Worm (Caenorhabditis elegans) whole organism, young adult: ENCODE data around the gene srj-39.

Experiments used
- D2030.7 ChIP-seq: fragments of 200-800 bp; sonication (Bioruptor generic); IDR thresholded peaks from 2 replicates; pipeline ENCODE4 v1.3.6; 2022; ENCODE audit warnings: missing genetic modification reagents, missing genetic modification characterization, missing compliant biosample characterization
- F22D6.2 ChIP-seq: sonication (generic microtip); optimal IDR thresholded peaks from 2 replicates; lab custom pipeline; 2016; ENCODE audit warnings: mild to moderate bottlenecking, missing genetic modification characterization, missing compliant biosample characterization
- F33H1.4 ChIP-seq: fragments of 200-800 bp; sonication (Bioruptor generic); IDR thresholded peaks from 2 replicates; pipeline ENCODE4 v1.3.6; 2022; ENCODE audit warnings: missing genetic modification reagents, missing genetic modification characterization, missing compliant biosample characterization
- F39B2.1 ChIP-seq: fragments of 200-800 bp; sonication (Bioruptor generic); IDR thresholded peaks from 2 replicates; pipeline ENCODE4 v1.3.6; 2022; ENCODE audit warnings: missing genetic modification reagents, missing genetic modification characterization, missing compliant biosample characterization
- F49E8.2 ChIP-seq: sonication (generic microtip); optimal IDR thresholded peaks from 3 replicates; lab custom pipeline; 2017; ENCODE audit warnings: missing genetic modification characterization, mild to moderate bottlenecking, missing compliant biosample characterization, antibody characterized with exemption, moderate library complexity; ENCODE audit not compliant: insufficient read depth
- F57A8.1 ChIP-seq: fragments of 200-800 bp; sonication (Bioruptor generic); optimal IDR thresholded peaks from 2 replicates; lab custom pipeline; 2018; ENCODE audit warnings: mild to moderate bottlenecking, missing genetic modification characterization, moderate library complexity, missing compliant biosample characterization
- Y53F4B.3 ChIP-seq: fragments of 200-800 bp; sonication (Bioruptor generic); IDR thresholded peaks from 2 replicates; pipeline ENCODE4 v1.3.6; 2022; ENCODE audit warnings: missing genetic modification reagents, missing genetic modification characterization, missing compliant biosample characterization
- Y53G8AR.9 ChIP-seq: fragments of 200-800 bp; sonication (Bioruptor generic); conservative IDR thresholded peaks from 2 replicates; pipeline ENCODE4 v1.3.6; 2022; ENCODE audit warnings: missing genetic modification reagents, missing genetic modification characterization, missing compliant biosample characterization
- Y67H2A.10 ChIP-seq: fragments of 200-800 bp; sonication (Bioruptor generic); conservative IDR thresholded peaks from 2 replicates; pipeline ENCODE4 v1.3.6; 2022; ENCODE audit warnings: missing genetic modification reagents, missing genetic modification characterization, missing compliant biosample characterization
- Y95B8A.8 ChIP-seq: fragments of 200-800 bp; sonication (Bioruptor generic); IDR thresholded peaks from 2 replicates; pipeline ENCODE4 v1.3.6; 2022; ENCODE audit warnings: missing genetic modification reagents, missing genetic modification characterization, missing compliant biosample characterization
- akir-1 ChIP-seq: fragments of 200-800 bp; sonication (Bioruptor generic); optimal IDR thresholded peaks from 2 replicates; lab custom pipeline; 2018; ENCODE audit warnings: mild to moderate bottlenecking, missing genetic modification characterization, moderate library complexity, missing compliant biosample characterization
- aptf-3 ChIP-seq: fragments of 200-800 bp; sonication (Bioruptor generic); IDR thresholded peaks from 2 replicates; pipeline ENCODE4 v1.3.6; 2022; ENCODE audit warnings: missing genetic modification characterization, missing compliant biosample characterization
- atf-7 ChIP-seq: sonication (generic microtip); optimal IDR thresholded peaks from 2 replicates; lab custom pipeline; 2017; ENCODE audit warnings: mild to moderate bottlenecking, missing genetic modification characterization, missing compliant biosample characterization
- die-1 ChIP-seq: sonication (generic microtip); optimal IDR thresholded peaks from 2 replicates; lab custom pipeline; 2016; ENCODE audit warnings: missing genotype, mild to moderate bottlenecking, missing genetic modification characterization, missing compliant biosample characterization
- dox-1 ChIP-seq: fragments of 200-800 bp; sonication (Bioruptor generic); IDR thresholded peaks from 2 replicates; pipeline ENCODE4 v1.3.6; 2022; ENCODE audit warnings: missing genetic modification reagents, missing genetic modification characterization, missing compliant biosample characterization
- dpff-1 ChIP-seq: sonication (generic microtip); optimal IDR thresholded peaks from 2 replicates; lab custom pipeline; 2017; ENCODE audit warnings: mild to moderate bottlenecking, missing genetic modification characterization, missing compliant biosample characterization
- egl-44 ChIP-seq: fragments of 200-800 bp; sonication (Bioruptor generic); IDR thresholded peaks from 2 replicates; pipeline ENCODE4 v1.3.6; 2022; ENCODE audit warnings: missing genetic modification reagents, missing genetic modification characterization, missing compliant biosample characterization
- ekl-4 ChIP-seq: fragments of 200-800 bp; sonication (Bioruptor generic); IDR thresholded peaks from 2 replicates; pipeline ENCODE4 v1.3.6; 2022; ENCODE audit warnings: missing genetic modification reagents, missing genetic modification characterization, missing compliant biosample characterization
- ets-4 ChIP-seq: fragments of 200-800 bp; sonication (Bioruptor generic); optimal IDR thresholded peaks from 2 replicates; lab custom pipeline; 2018; ENCODE audit warnings: mild to moderate bottlenecking, missing genetic modification characterization, missing compliant biosample characterization
- him-1 ChIP-seq: sonication (generic microtip); optimal IDR thresholded peaks from 2 replicates; lab custom pipeline; 2016; ENCODE audit warnings: missing genotype, missing genetic modification reagents, missing genetic modification characterization, missing compliant biosample characterization
- hlh-26 ChIP-seq: fragments of 200-800 bp; sonication (Bioruptor generic); conservative IDR thresholded peaks from 2 replicates; pipeline ENCODE4 v1.3.6; 2022; ENCODE audit warnings: missing genetic modification reagents, missing genetic modification characterization, missing compliant biosample characterization
- hmg-1.2 ChIP-seq: fragments of 200-800 bp; sonication (Bioruptor generic); IDR thresholded peaks from 2 replicates; pipeline ENCODE4 v1.3.6; 2022; ENCODE audit warnings: missing genetic modification reagents, missing genetic modification characterization, missing compliant biosample characterization
- lir-1 ChIP-seq: fragments of 200-800 bp; sonication (Bioruptor generic); conservative IDR thresholded peaks from 2 replicates; pipeline ENCODE4 v1.3.6; 2022; ENCODE audit warnings: missing genetic modification reagents, missing genetic modification characterization, missing compliant biosample characterization
- lsl-1 ChIP-seq: fragments of 200-800 bp; sonication (Bioruptor generic); optimal IDR thresholded peaks from 2 replicates; lab custom pipeline; 2018; ENCODE audit warnings: mild to moderate bottlenecking, missing genetic modification characterization, moderate library complexity, missing compliant biosample characterization
- madf-8 ChIP-seq: fragments of 200-800 bp; sonication (Bioruptor generic); conservative IDR thresholded peaks from 2 replicates; pipeline ENCODE4 v1.3.6; 2022; ENCODE audit warnings: missing genetic modification reagents, missing genetic modification characterization, missing compliant biosample characterization
- nfya-1 ChIP-seq: sonication (generic microtip); optimal IDR thresholded peaks from 2 replicates; lab custom pipeline; 2017; ENCODE audit warnings: antibody characterized with exemption, missing compliant biosample characterization, missing genetic modification characterization, borderline replicate concordance; ENCODE audit not compliant: insufficient read depth
- nfyb-1 ChIP-seq: fragments of 200-800 bp; sonication (Bioruptor generic); IDR thresholded peaks from 2 replicates; pipeline ENCODE4 v1.3.6; 2022; ENCODE audit warnings: missing genetic modification reagents, missing genetic modification characterization, missing compliant biosample characterization
- nhr-80 ChIP-seq: sonication (generic microtip); optimal IDR thresholded peaks from 2 replicates; lab custom pipeline; 2016; ENCODE audit warnings: missing genetic modification characterization, missing compliant biosample characterization
- nhr-90 ChIP-seq: sonication (generic microtip); optimal IDR thresholded peaks from 2 replicates; lab custom pipeline; 2016; ENCODE audit warnings: missing genotype, mild to moderate bottlenecking, missing genetic modification characterization, missing compliant biosample characterization
- pha-4 ChIP-seq: fragments of 150-350 bp; sonication (generic microtip); optimal IDR thresholded peaks from 2 replicates; lab custom pipeline; 2014; ENCODE audit warnings: missing biosample characterization, missing genetic modification reagents, missing genetic modification characterization
- snpc-1.1 ChIP-seq: sonication (generic microtip); optimal IDR thresholded peaks from 2 replicates; lab custom pipeline; 2017; ENCODE audit warnings: missing genetic modification characterization, mild to moderate bottlenecking, missing compliant biosample characterization, antibody characterized with exemption, moderate library complexity, missing genotype, missing genetic modification reagents; ENCODE audit not compliant: insufficient read depth
- snpc-1.3 ChIP-seq: sonication (generic microtip); optimal IDR thresholded peaks from 2 replicates; lab custom pipeline; 2017; ENCODE audit warnings: missing genetic modification characterization, mild to moderate bottlenecking, missing compliant biosample characterization, antibody characterized with exemption, moderate library complexity, missing genotype, missing genetic modification reagents; ENCODE audit not compliant: insufficient read depth
- tbp1 ChIP-seq: fragments of 200-800 bp; sonication (Bioruptor generic); optimal IDR thresholded peaks from 2 replicates; lab custom pipeline; 2018; ENCODE audit warnings: mild to moderate bottlenecking, missing genetic modification characterization, missing compliant biosample characterization
- tbx-9 ChIP-seq: sonication (generic microtip); optimal IDR thresholded peaks from 2 replicates; lab custom pipeline; 2016; ENCODE audit warnings: borderline replicate concordance, missing genetic modification characterization, inconsistent platforms, missing compliant biosample characterization
- unc-130 ChIP-seq: sonication (generic microtip); optimal IDR thresholded peaks from 2 replicates; lab custom pipeline; 2016; ENCODE audit warnings: missing genetic modification reagents, missing genetic modification characterization, missing compliant biosample characterization
- xnd-1 ChIP-seq: sonication (generic microtip); optimal IDR thresholded peaks from 2 replicates; lab custom pipeline; 2016; ENCODE audit warnings: missing genotype, missing genetic modification reagents, missing genetic modification characterization, missing compliant biosample characterization
- zim-3 ChIP-seq: sonication (generic microtip); optimal IDR thresholded peaks from 2 replicates; lab custom pipeline; 2017; ENCODE audit warnings: mild to moderate bottlenecking, missing genetic modification characterization, moderate library complexity, missing compliant biosample characterization
- ztf-3 ChIP-seq: fragments of 200-800 bp; sonication (Bioruptor generic); optimal IDR thresholded peaks from 2 replicates; lab custom pipeline; 2018; ENCODE audit warnings: mild to moderate bottlenecking, missing genetic modification characterization, missing compliant biosample characterization
- ztf-6 ChIP-seq: fragments of 200-800 bp; sonication (Bioruptor generic); IDR thresholded peaks from 2 replicates; pipeline ENCODE4 v1.3.6; 2022; ENCODE audit warnings: missing genetic modification reagents, missing genetic modification characterization, missing compliant biosample characterization

The srj-39 gene

ce11 chrV:4131471-4131939 is 27.1 kb downstream of the srj-39 start, which contains the start of gene nhr-57 (continued):
- TF ChIP-seq nhr-90 (tag; lab: Kevin White, UChicago) (no peak), ets-4 (GFP tag; lab: Kevin White, UChicago) (no peak), dox-1 (peak; percentile 51), xnd-1 (tag; lab: Kevin White, UChicago) (no peak), tbx-9 (tag; lab: Kevin White, UChicago) (no peak), Y67H2A.10 (no peak), unc-130 (no peak), Y53G8AR.9 (GFP tag; lab: Robert Waterston, UW) (no peak), aptf-3 (GFP tag; lab: Robert Waterston, UW) (no peak), dpff-1 (tag; lab: Kevin White, UChicago) (no peak), him-1 (no peak), ztf-6 (GFP tag; lab: Robert Waterston, UW) (no peak), hmg-1.2 (GFP tag; lab: Robert Waterston, UW) (no peak), F39B2.1 (GFP tag; lab: Robert Waterston, UW) (no peak), D2030.7 (GFP tag; lab: Robert Waterston, UW) (no peak), nfyb-1 (no peak), ztf-3 (GFP tag; lab: Kevin White, UChicago) (no peak), F57A8.1 (GFP tag; lab: Kevin White, UChicago) (no peak), die-1 (tag; lab: Kevin White, UChicago) (no peak), nhr-80 (tag; lab: Kevin White, UChicago) (peak; percentile 83), lir-1 (GFP tag; lab: Robert Waterston, UW) (no peak), Y53F4B.3 (no peak), egl-44 (GFP tag; lab: Robert Waterston, UW) (no peak), snpc-1.1 (tag; lab: Kevin White, UChicago) (no peak), atf-7 (tag; lab: Kevin White, UChicago) (peak; percentile 60), madf-8 (GFP tag; lab: Robert Waterston, UW) (no peak), snpc-1.3 (no peak)

ce11 chrV:4134728-4135127 is 30.3 kb downstream of the srj-39 start, which contains the start of gene lgc-1:
TSS of gene lgc-1 (plus strand) at chrV:4135028.
- TF ChIP-seq ekl-4 (GFP tag; lab: Robert Waterston, UW): no peak
- no peak for TF ChIP-seq F49E8.2
- TF ChIP-seq Y95B8A.8: no peak
- no peak for TF ChIP-seq tbp1
- TF ChIP-seq lsl-1 (GFP tag; lab: Kevin White, UChicago): no peak
- no peak for TF ChIP-seq zim-3 (tag; lab: Kevin White, UChicago)
- no peak for TF ChIP-seq F33H1.4 (GFP tag; lab: Robert Waterston, UW)
- TF ChIP-seq aptf-3 (GFP tag; lab: Robert Waterston, UW): no peak
- TF ChIP-seq F22D6.2: no peak
- TF ChIP-seq nfya-1: no peak
- TF ChIP-seq akir-1 (GFP tag; lab: Kevin White, UChicago): no peak
- no peak for TF ChIP-seq atf-7 (tag; lab: Kevin White, UChicago)
- TF ChIP-seq pha-4 (tag; lab: Kevin White, UChicago): no peak
- no peak for TF ChIP-seq hlh-26
- TF ChIP-seq snpc-1.1 (tag; lab: Kevin White, UChicago): no peak
- no peak for TF ChIP-seq Y53F4B.3
